Fruit fly (Drosophila melanogaster) whole organism: ENCODE data around the gene Trax.

Experiments used
- CG8478 ChIP-seq: fragments of >200 bp; optimal IDR thresholded peaks from 2 replicates; lab custom pipeline; 2018; ENCODE audit warnings: inconsistent platforms
- Dll ChIP-seq: fragments of >200 bp; optimal IDR thresholded peaks from 2 replicates; lab custom pipeline; 2017
- EcR ChIP-seq, 2 experiments: fragments of >200 bp; optimal IDR thresholded peaks; 2 replicates each; lab custom pipeline; 2017; ENCODE audit warnings: missing biosample characterization in 2 of 2, missing genetic modification characterization in 2 of 2, missing genetic modification reagents in 2 of 2
- pan ChIP-seq: fragments of >200 bp; optimal IDR thresholded peaks from 2 replicates; lab custom pipeline; 2017
- psq ChIP-seq: fragments of >200 bp; optimal IDR thresholded peaks from 2 replicates; lab custom pipeline; 2017
- usp ChIP-seq: fragments of >200 bp; optimal IDR thresholded peaks from 2 replicates; lab custom pipeline; 2017; ENCODE audit warnings: missing biosample characterization, missing genetic modification characterization, mixed read lengths

Trax gene

DNA sequence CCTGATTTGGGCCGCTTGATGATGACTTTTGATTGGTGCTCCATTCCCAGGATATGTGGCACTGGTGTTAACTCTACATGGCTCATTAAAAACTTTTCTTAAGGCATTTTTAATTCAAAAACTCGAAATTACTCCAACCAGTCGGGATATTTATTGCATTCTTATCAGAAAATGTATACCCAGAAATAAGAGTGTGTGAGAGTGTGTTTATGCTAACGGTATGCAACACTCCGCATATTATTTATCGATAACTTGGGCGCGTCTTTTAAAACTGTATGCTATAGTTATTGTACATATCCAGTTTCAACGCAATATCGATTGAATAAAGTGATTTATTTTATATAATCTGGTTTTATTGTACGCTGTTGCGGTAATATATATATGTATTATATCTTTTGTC lies 6.0 kb downstream of the Trax start, which contains the start of gene CG34404:
Gene CG34404 (minus strand): TSS at position 189 of the 400 bp plus-strand sequence.
- TF ChIP-seq pan (lab: Kevin White, UChicago) = no peak
- TF ChIP-seq usp (GFP tag; lab: Kevin White, UChicago) = no peak
- TF ChIP-seq CG8478 (lab: Kevin White, UChicago) = no peak
- TF ChIP-seq Dll (lab: Kevin White, UChicago) = no peak
- TF ChIP-seq EcR (GFP tag; optimal IDR thresholded peaks at IDR 0.05; lab: Kevin White, UChicago) = no peak
- no peak for TF ChIP-seq psq (lab: Kevin White, UChicago)

DNA sequence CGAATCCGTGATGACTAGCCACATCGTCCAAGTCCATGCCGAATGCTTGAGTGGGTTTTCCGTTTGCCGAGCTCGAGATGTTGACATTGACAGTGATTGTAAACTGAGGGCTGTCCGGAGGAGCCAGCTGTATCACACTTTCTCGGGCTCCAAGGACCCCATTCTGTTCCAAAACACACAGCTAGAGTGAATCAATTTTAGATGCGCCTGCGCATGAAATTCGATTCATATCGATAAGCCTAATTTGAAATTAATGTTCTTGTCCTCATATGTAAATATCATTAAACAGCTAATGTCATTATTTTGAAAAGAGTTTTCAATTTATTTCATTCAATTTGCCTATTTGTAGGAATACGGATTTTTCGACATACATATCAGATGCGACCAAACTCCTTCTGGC lies 8.2 kb downstream of the Trax start, which contains the start of gene CG14868:
Gene CG14868 (minus strand): TSS at position 204 of the 400 bp plus-strand sequence.
- no peak for TF ChIP-seq CG8478 (lab: Kevin White, UChicago)
- TF ChIP-seq Dll (lab: Kevin White, UChicago) = no peak
- TF ChIP-seq pan (lab: Kevin White, UChicago) = no peak
- TF ChIP-seq usp (GFP tag; lab: Kevin White, UChicago) = no peak
- no peak for TF ChIP-seq EcR (GFP tag; optimal IDR thresholded peaks at IDR 0.05; lab: Kevin White, UChicago)
- no peak for TF ChIP-seq psq (lab: Kevin White, UChicago)

DNA sequence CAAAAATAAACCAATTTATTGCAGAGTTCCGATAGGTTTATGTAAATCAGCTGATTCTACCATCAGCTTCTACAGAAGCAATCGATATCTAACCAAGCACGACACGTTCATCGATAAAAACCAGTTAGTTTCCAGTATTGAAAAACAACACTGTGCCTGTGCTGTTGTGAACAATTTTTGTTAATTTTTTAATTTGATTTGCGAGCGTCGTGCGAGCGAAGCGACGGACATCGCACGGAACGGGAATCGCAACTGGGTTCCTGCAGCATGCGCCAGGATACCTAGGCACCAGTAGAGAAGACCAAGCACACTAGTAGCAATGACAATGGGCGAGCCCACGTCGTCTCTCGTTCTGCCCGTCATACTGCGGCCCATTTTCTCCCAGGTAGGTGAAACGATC lies 10.3 kb downstream of the Trax start, which contains the start of the genes Ccm3 and CG6136:
Gene Ccm3 (plus strand): TSS at position 125 of the 400 bp plus-strand sequence.
Gene CG6136 (minus strand): TSS at position 380 of the 400 bp plus-strand sequence.
- no peak for TF ChIP-seq pan (lab: Kevin White, UChicago)
- TF ChIP-seq usp (GFP tag; lab: Kevin White, UChicago) = no peak
- no peak for TF ChIP-seq Dll (lab: Kevin White, UChicago)
- TF ChIP-seq EcR (GFP tag; optimal IDR thresholded peaks at IDR 0.05; lab: Kevin White, UChicago) = no peak
- no peak for TF ChIP-seq CG8478 (lab: Kevin White, UChicago)
- no peak for TF ChIP-seq psq (lab: Kevin White, UChicago)

DNA sequence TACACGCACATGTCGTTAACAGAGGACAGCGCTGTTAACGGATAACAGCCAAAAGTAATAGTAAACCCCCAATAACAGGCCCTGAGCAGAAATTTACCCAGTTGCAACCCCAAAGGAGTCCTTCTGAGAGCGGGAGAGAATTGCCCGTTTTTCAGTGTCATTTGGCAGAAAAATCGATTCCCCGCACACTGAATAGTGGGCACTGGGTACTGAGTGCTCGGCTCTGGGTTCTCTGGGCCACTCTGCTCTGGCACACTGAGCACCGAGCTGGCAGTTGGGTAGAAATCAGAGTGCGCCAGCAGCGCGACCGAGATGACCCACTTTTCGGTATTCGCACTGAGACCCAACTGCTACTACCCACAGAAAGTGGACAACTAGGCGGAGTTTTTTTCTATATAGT lies 12.9 kb downstream of the Trax start, which contains the start of gene Rbp:
Gene Rbp (plus strand): TSS at position 239 of the 400 bp plus-strand sequence.
- TF ChIP-seq pan (lab: Kevin White, UChicago) (no peak), CG8478 (lab: Kevin White, UChicago) (no peak), EcR (GFP tag; optimal IDR thresholded peaks at IDR 0.05; lab: Kevin White, UChicago) (no peak), Dll (lab: Kevin White, UChicago) (no peak), psq (lab: Kevin White, UChicago) (no peak), usp (GFP tag; lab: Kevin White, UChicago) (no peak)

DNA sequence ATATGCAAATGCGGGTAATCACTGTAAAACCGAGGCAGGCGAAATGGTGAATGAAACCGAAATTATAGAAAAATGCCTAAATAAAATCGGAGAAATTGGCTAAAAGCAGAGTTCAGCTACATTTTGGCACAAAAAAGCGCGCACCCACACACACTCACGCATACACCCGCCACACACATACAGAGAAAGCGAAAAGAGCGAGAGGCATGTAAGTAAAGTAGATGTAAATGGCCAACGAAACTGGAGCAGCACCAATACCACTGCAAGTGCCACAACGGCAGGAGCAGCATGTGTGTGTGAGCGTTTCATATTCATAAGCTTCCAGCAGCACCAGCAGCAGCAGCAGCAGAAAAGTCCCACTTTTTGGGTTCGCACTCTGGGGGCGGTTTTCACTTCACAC lies 14.0 kb downstream of the Trax start:
- no peak for TF ChIP-seq psq (lab: Kevin White, UChicago)
- no peak for TF ChIP-seq Dll (lab: Kevin White, UChicago)
- no peak for TF ChIP-seq EcR (GFP tag; optimal IDR thresholded peaks at IDR 0.05; lab: Kevin White, UChicago)
- TF ChIP-seq usp (GFP tag; lab: Kevin White, UChicago) = no peak
- TF ChIP-seq pan (lab: Kevin White, UChicago) = no peak
- no peak for TF ChIP-seq CG8478 (lab: Kevin White, UChicago)

DNA sequence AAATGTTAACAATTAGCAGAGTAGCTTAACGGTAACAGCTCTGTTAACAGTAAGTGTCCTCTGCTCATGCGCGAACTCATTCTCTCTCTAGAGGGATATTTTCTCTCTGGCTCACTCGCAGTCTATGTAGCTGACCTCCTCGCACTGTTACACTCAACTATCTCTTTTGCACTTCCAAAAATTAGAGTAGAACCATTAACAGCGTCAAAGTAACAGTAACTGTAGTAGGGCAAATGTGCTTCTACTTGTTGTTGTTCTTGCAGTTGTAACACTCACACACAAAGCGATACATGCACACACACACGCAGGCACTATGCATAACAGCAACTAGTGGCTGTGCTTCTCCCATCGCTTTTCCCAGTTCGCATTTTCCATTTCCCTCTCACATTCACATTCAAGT lies 17.6 kb downstream of the Trax start:
- TF ChIP-seq psq (lab: Kevin White, UChicago) (no peak), Dll (lab: Kevin White, UChicago) (no peak), EcR (GFP tag; optimal IDR thresholded peaks at IDR 0.05; lab: Kevin White, UChicago) (no peak), pan (lab: Kevin White, UChicago) (no peak), usp (GFP tag; lab: Kevin White, UChicago) (no peak), CG8478 (lab: Kevin White, UChicago) (no peak)

DNA sequence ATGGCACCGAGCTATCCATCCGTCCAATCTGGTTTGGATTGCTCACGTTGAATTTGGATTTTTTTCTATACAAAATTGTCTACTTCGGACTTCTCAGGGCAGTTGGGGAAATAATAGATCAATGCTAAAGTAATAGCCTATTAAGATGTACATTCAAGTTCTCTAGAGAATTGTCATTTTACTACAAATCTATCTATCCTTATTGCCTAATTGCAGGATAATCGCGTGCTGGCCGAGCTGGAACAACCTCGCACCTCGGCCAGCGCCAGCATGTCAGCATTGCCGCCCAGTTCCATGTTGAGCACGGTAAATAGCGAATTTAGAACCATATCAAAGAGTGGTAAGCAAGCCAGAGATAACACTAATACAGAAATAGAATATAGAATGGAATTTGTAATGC lies 21.4 kb downstream of the Trax start, which contains the start of gene h-cup:
Gene h-cup (minus strand): TSS at position 101 of the 400 bp plus-strand sequence.
- no peak for TF ChIP-seq pan (lab: Kevin White, UChicago)
- TF ChIP-seq usp (GFP tag; lab: Kevin White, UChicago) = no peak

DNA sequence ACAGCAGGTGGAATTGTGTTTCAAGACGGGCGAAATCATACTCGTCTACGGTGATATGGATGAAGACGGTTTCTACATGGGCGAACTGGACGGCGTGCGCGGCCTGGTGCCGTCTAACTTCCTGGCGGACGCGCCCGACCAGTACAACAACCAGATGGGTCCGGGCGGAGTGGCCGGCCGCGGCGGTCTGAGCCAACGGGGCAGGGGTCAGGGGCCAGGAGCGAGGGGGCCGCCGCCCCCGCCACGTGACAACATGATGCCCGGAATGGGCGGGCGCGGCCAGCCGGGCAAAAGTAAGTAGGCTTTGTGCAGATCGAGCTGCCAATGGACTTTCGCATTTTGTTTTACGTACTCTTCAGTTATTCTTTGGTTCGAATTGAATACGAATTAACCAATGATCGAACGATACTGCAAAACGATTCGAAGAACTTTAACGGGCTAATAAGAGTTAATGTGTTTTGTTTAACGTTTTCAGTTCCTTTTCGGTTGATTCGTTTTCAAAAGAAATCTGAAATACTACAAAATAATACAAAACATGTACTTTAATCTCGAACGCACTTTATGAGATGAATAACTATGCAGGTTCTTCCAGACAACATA lies 31.8 kb downstream of the Trax start:
- TF ChIP-seq usp (GFP tag; lab: Kevin White, UChicago) (no peak), Dll (lab: Kevin White, UChicago) (no peak), psq (lab: Kevin White, UChicago) (no peak), EcR (GFP tag; optimal IDR thresholded peaks at IDR 0.05; lab: Kevin White, UChicago) (no peak), CG8478 (lab: Kevin White, UChicago) (no peak), pan (lab: Kevin White, UChicago) (no peak)

DNA sequence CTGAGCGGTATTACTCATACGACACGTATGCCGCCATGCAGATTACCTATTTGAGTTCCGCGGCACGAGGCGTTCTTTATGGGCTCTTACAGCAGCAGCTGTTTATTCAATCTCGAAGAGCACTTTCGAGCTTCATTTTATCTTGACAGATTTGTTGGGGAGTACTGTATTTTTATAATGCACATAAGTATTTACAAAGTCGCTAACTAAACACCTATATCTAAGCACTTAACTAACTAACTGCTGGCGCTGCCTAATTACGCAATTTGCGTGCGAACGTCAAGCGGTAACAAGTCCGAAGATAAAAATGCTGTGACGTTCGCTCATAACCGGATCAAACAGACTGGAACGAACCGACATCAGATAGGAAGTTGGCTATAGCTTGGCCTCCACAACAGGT lies 41.2 kb downstream of the Trax start:
- TF ChIP-seq EcR (GFP tag; optimal IDR thresholded peaks at IDR 0.05; lab: Kevin White, UChicago) = no peak
- TF ChIP-seq psq (lab: Kevin White, UChicago) = no peak
- no peak for TF ChIP-seq CG8478 (lab: Kevin White, UChicago)
- TF ChIP-seq pan (lab: Kevin White, UChicago) = no peak
- TF ChIP-seq Dll (lab: Kevin White, UChicago) = no peak
- TF ChIP-seq usp (GFP tag; lab: Kevin White, UChicago) = no peak

DNA sequence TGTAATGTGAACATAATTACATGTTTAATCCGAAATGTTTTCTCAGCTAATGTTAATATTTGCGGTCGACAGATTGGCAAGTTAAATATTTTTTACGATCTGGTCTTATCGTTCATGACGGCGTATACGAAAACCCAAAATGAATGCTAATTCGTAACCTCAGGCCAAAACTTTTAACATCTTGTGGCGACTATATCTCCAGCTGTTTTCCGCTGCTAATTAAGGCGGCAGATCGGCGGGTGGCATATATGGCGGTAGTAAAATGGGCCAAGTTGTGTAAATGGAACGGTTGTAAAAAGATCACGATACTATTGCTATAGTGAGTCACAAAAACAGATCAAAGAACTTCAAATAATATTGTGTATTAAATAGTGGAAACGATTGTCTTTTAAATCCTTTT lies 44.9 kb downstream of the Trax start:
- TF ChIP-seq CG8478 (lab: Kevin White, UChicago) (no peak), pan (lab: Kevin White, UChicago) (no peak), Dll (lab: Kevin White, UChicago) (no peak), EcR (GFP tag; optimal IDR thresholded peaks at IDR 0.05; lab: Kevin White, UChicago) (no peak), usp (GFP tag; lab: Kevin White, UChicago) (no peak), psq (lab: Kevin White, UChicago) (no peak)

DNA sequence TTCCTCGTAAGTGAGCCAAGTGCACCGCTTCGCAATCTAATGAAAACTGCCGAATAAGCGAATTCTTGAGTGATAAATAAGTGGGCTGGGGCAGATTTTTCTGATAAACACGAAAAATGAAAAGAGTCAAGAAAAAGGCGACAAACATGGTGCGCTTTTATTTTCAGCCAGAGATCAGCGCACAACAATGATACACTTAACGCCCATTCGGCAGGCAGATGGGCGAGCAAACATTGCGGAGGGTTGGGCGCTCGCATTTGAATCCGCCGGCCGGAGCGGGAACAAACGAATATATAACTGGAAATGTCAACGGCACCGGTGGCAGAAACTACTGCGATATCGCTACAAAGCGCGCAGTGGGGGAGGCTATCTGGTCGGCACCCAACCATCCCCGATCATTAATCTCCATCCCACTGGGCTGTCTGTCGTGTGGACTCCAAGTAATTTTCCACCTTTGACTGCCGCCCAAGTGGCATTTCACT lies 45.6 kb downstream of the Trax start, which contains the start of gene CG6125:
Gene CG6125 (minus strand): TSS at position 51 of the 482 bp plus-strand sequence.
- TF ChIP-seq pan (lab: Kevin White, UChicago) (no peak), psq (lab: Kevin White, UChicago) (no peak), CG8478 (lab: Kevin White, UChicago) (no peak), EcR (GFP tag; optimal IDR thresholded peaks at IDR 0.05; lab: Kevin White, UChicago) (no peak), Dll (lab: Kevin White, UChicago) (no peak), usp (GFP tag; lab: Kevin White, UChicago) (no peak)
